Worm (Caenorhabditis elegans) whole organism, L1 larva: ENCODE measurements around the gene F41G3.18.

Experiments
- F16B12.6 ChIP-seq: fragments of 150-350 bp; optimal IDR thresholded peaks from 2 replicates; lab custom pipeline; 2014; ENCODE audit warnings: missing biosample characterization, missing genetic modification characterization
- aly-2 ChIP-seq: fragments of 150-350 bp; optimal IDR thresholded peaks from 2 replicates; lab custom pipeline; 2014; ENCODE audit warnings: missing biosample characterization, missing genetic modification characterization
- ceh-82 ChIP-seq, 3 experiments: fragments of 150-350 bp in 1 of 3; sonication (generic microtip) in 2 of 3; optimal IDR thresholded peaks; 2 replicates each; lab custom pipeline; 2014 to 2017; ENCODE audit warnings: missing biosample characterization in 3 of 3, missing genetic modification characterization in 3 of 3
- ceh-88 ChIP-seq: fragments of 200-800 bp; sonication (Bioruptor generic); IDR thresholded peaks from 2 replicates; pipeline ENCODE4 v1.3.6; 2022; ENCODE audit warnings: missing genetic modification characterization, missing compliant biosample characterization
- efl-1 ChIP-seq, 4 experiments: fragments of 150-350 bp; optimal IDR thresholded peaks in 3 of 4; peaks in 1 of 4; 1 replicate in 1 of 4; 2 replicates in 3 of 4; lab custom pipeline; 2014; ENCODE audit warnings: missing biosample characterization in 2 of 4, missing genetic modification characterization in 2 of 4, missing genetic modification reagents in 2 of 4
- egl-13 ChIP-seq: sonication (generic microtip); optimal IDR thresholded peaks from 2 replicates; lab custom pipeline; 2016; ENCODE audit warnings: missing genotype, missing genetic modification reagents, missing genetic modification characterization, missing compliant biosample characterization
- egl-27 ChIP-seq, 2 experiments: fragments of 150-350 bp in 1 of 2; sonication (generic microtip); optimal IDR thresholded peaks; 3 replicates each; lab custom pipeline; 2017 to 2018; ENCODE audit warnings: missing biosample characterization in 2 of 2, missing genetic modification characterization in 2 of 2, missing genetic modification reagents in 2 of 2
- elt-2 ChIP-seq: sonication (generic microtip); optimal IDR thresholded peaks from 2 replicates; lab custom pipeline; 2016; ENCODE audit warnings: missing genetic modification characterization, mild to moderate bottlenecking, inconsistent platforms, missing compliant biosample characterization, missing genetic modification reagents
- elt-3 ChIP-seq, 6 experiments: fragments of 150-350 bp in 1 of 6; sonication (generic microtip); optimal IDR thresholded peaks; 2 replicates each; lab custom pipeline; 2017 to 2018; ENCODE audit warnings: missing biosample characterization in 6 of 6, missing genetic modification characterization in 6 of 6, inconsistent platforms in 1 of 6
- fkh-10 ChIP-seq: sonication (generic microtip); optimal IDR thresholded peaks from 2 replicates; lab custom pipeline; 2017; ENCODE audit warnings: missing biosample characterization, missing genetic modification reagents, missing genetic modification characterization
- fkh-4 ChIP-seq: sonication (generic microtip); optimal IDR thresholded peaks from 2 replicates; lab custom pipeline; 2016; ENCODE audit warnings: missing compliant biosample characterization, missing genetic modification characterization, borderline replicate concordance
- fos-1 ChIP-seq: fragments of 150-350 bp; optimal IDR thresholded peaks from 2 replicates; lab custom pipeline; 2014; ENCODE audit warnings: missing biosample characterization, missing genetic modification characterization
- hlh-17 ChIP-seq: fragments of 200-800 bp; sonication (Bioruptor generic); optimal IDR thresholded peaks from 2 replicates; lab custom pipeline; 2018; ENCODE audit warnings: missing genetic modification characterization, mild to moderate bottlenecking, missing compliant biosample characterization, moderate library complexity, borderline replicate concordance
- hlh-4 ChIP-seq: sonication (generic microtip); optimal IDR thresholded peaks from 2 replicates; lab custom pipeline; 2016; ENCODE audit warnings: mild to moderate bottlenecking, missing genetic modification characterization, missing compliant biosample characterization
- irx-1 ChIP-seq: sonication (generic microtip); optimal IDR thresholded peaks from 2 replicates; lab custom pipeline; 2016; ENCODE audit warnings: missing genetic modification characterization, missing compliant biosample characterization
- jun-1 ChIP-seq: fragments of 150-350 bp; optimal IDR thresholded peaks from 2 replicates; lab custom pipeline; 2014; ENCODE audit warnings: missing biosample characterization, missing genetic modification reagents, missing genetic modification characterization
- lin-13 ChIP-seq: fragments of 150-350 bp; optimal IDR thresholded peaks from 2 replicates; lab custom pipeline; 2014; ENCODE audit warnings: missing biosample characterization, missing genetic modification reagents, missing genetic modification characterization
- lin-35 ChIP-seq, 2 experiments: fragments of 150-350 bp; optimal IDR thresholded peaks; 2 replicates each; lab custom pipeline; 2014; ENCODE audit warnings: missing biosample characterization in 2 of 2, missing genetic modification characterization in 2 of 2, missing genetic modification reagents in 2 of 2
- lir-3 ChIP-seq: sonication (generic microtip); optimal IDR thresholded peaks from 2 replicates; lab custom pipeline; 2016; ENCODE audit warnings: mild to moderate bottlenecking, missing genetic modification characterization, moderate library complexity, missing compliant biosample characterization; ENCODE audit not compliant: poor library complexity
- mab-9 ChIP-seq: fragments of 200-800 bp; sonication (Bioruptor generic); IDR thresholded peaks from 2 replicates; pipeline ENCODE4 v1.3.6; 2022; ENCODE audit warnings: missing genetic modification reagents, missing genetic modification characterization, missing compliant biosample characterization
- mdl-1 ChIP-seq, 2 experiments: fragments of 150-350 bp; optimal IDR thresholded peaks; 2 replicates each; lab custom pipeline; 2014 to 2017; ENCODE audit warnings: missing biosample characterization in 2 of 2, missing genetic modification characterization in 2 of 2, inconsistent platforms in 1 of 2
- mep-1 ChIP-seq: fragments of 150-350 bp; optimal IDR thresholded peaks from 2 replicates; lab custom pipeline; 2014; ENCODE audit warnings: missing biosample characterization, missing genetic modification characterization
- nhr-11 ChIP-seq: fragments of 150-350 bp; optimal IDR thresholded peaks from 2 replicates; lab custom pipeline; 2014; ENCODE audit warnings: missing biosample characterization, missing genetic modification characterization
- nhr-12 ChIP-seq: sonication (generic microtip); optimal IDR thresholded peaks from 2 replicates; lab custom pipeline; 2017; ENCODE audit warnings: missing biosample characterization, missing genetic modification characterization
- nhr-19 ChIP-seq: fragments of 200-800 bp; sonication (Bioruptor generic); conservative IDR thresholded peaks from 2 replicates; pipeline ENCODE4 v1.3.6; 2022; ENCODE audit warnings: missing genetic modification characterization, missing compliant biosample characterization
- nhr-20 ChIP-seq: sonication (generic microtip); optimal IDR thresholded peaks from 2 replicates; lab custom pipeline; 2016; ENCODE audit warnings: mild to moderate bottlenecking, missing genetic modification characterization, missing compliant biosample characterization
- nhr-28 ChIP-seq: fragments of 150-350 bp; optimal IDR thresholded peaks from 2 replicates; lab custom pipeline; 2014; ENCODE audit warnings: missing biosample characterization, missing genetic modification characterization
- nhr-47 ChIP-seq: sonication (generic microtip); optimal IDR thresholded peaks from 2 replicates; lab custom pipeline; 2016; ENCODE audit warnings: mild to moderate bottlenecking, missing genetic modification characterization, moderate library complexity, missing compliant biosample characterization
- nhr-71 ChIP-seq: sonication (generic microtip); optimal IDR thresholded peaks from 2 replicates; lab custom pipeline; 2016; ENCODE audit warnings: mild to moderate bottlenecking, missing genetic modification characterization, moderate library complexity, missing compliant biosample characterization
- nhr-76 ChIP-seq: sonication (generic microtip); optimal IDR thresholded peaks from 2 replicates; lab custom pipeline; 2017; ENCODE audit warnings: missing biosample characterization, missing genetic modification characterization
- nhr-77 ChIP-seq: fragments of 150-350 bp; optimal IDR thresholded peaks from 2 replicates; lab custom pipeline; 2014; ENCODE audit warnings: missing biosample characterization, missing genetic modification characterization
- nhr-85 ChIP-seq: sonication (generic microtip); peaks from one replicate; lab custom pipeline; 2016; ENCODE audit warnings: missing genetic modification characterization, inconsistent platforms, missing compliant biosample characterization
- pag-3 ChIP-seq: sonication (generic microtip); optimal IDR thresholded peaks from 2 replicates; lab custom pipeline; 2017; ENCODE audit warnings: missing genetic modification characterization, mild to moderate bottlenecking, missing compliant biosample characterization, antibody characterized with exemption, borderline replicate concordance; ENCODE audit not compliant: insufficient read depth
- snpc-4 ChIP-seq: fragments of 150-350 bp; optimal IDR thresholded peaks from 2 replicates; lab custom pipeline; 2014; ENCODE audit warnings: missing biosample characterization, missing genetic modification characterization
- snu-23 ChIP-seq: sonication (generic microtip); optimal IDR thresholded peaks from 2 replicates; lab custom pipeline; 2016; ENCODE audit warnings: missing genetic modification characterization, missing compliant biosample characterization
- sox-4 ChIP-seq: sonication (generic microtip); optimal IDR thresholded peaks from 2 replicates; lab custom pipeline; 2016; ENCODE audit warnings: missing genetic modification characterization, missing compliant biosample characterization
- sptf-1 ChIP-seq: fragments of 150-350 bp; optimal IDR thresholded peaks from 2 replicates; lab custom pipeline; 2014; ENCODE audit warnings: missing biosample characterization, missing genetic modification characterization
- swsn-7 ChIP-seq: sonication (generic microtip); optimal IDR thresholded peaks from 2 replicates; lab custom pipeline; 2016; ENCODE audit warnings: missing genetic modification characterization, missing compliant biosample characterization
- unc-130 ChIP-seq: fragments of 150-350 bp; optimal IDR thresholded peaks from 2 replicates; lab custom pipeline; 2017; ENCODE audit warnings: missing biosample characterization, missing genetic modification characterization, inconsistent platforms
- unc-30 ChIP-seq: sonication (generic microtip); optimal IDR thresholded peaks from 2 replicates; lab custom pipeline; 2017; ENCODE audit warnings: missing biosample characterization, missing genetic modification characterization
- unc-86 ChIP-seq: sonication (generic microtip); optimal IDR thresholded peaks from 2 replicates; lab custom pipeline; 2016; ENCODE audit warnings: missing genetic modification characterization, missing compliant biosample characterization
- unc-98 ChIP-seq: fragments of 200-800 bp; sonication (Bioruptor generic); IDR thresholded peaks from 2 replicates; pipeline ENCODE4 v1.3.6; 2022; ENCODE audit warnings: missing genetic modification characterization, missing compliant biosample characterization
- vab-15 ChIP-seq: sonication (generic microtip); optimal IDR thresholded peaks from 2 replicates; lab custom pipeline; 2017; ENCODE audit warnings: missing genotype, mild to moderate bottlenecking, missing genetic modification characterization, missing compliant biosample characterization
- xbp-1 ChIP-seq: sonication (generic microtip); optimal IDR thresholded peaks from 2 replicates; lab custom pipeline; 2016; ENCODE audit warnings: missing genetic modification characterization, missing compliant biosample characterization
- zag-1 ChIP-seq: fragments of 150-350 bp; optimal IDR thresholded peaks from 2 replicates; lab custom pipeline; 2014; ENCODE audit warnings: missing biosample characterization, missing genetic modification characterization
- ztf-4 ChIP-seq: fragments of 150-350 bp; optimal IDR thresholded peaks from 2 replicates; lab custom pipeline; 2014; ENCODE audit warnings: missing biosample characterization, missing genetic modification characterization

The F41G3.18 gene

DNA sequence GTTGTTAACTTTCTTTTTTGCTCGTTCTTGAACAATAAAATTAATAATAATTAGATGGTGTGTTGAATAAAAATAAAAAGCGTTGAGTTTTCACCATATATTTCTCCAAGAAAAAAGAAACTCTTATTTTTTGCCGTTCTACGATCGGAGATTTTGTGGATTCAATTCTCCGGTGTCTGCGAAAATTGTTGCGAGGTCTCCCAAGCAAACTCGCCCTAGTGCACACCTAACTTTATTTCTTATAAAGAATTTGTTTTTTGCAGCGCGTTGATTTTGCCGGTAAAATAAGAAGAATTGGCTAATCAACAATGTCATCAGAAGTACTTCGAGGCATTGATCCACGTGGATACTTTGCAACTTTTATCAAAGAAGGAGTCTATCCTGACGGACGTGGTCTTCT lies 26.7 kb upstream of the F41G3.18 start, which contains the start of gene exos-8 (continued):
- TF ChIP-seq swsn-7 = peak; percentile 37
- peak; percentile 65 for TF ChIP-seq nhr-20 (tag; lab: Kevin White, UChicago)
- TF ChIP-seq irx-1 (tag; lab: Kevin White, UChicago) = no peak
- TF ChIP-seq nhr-47 (tag; lab: Kevin White, UChicago) = peak; percentile 60
- TF ChIP-seq nhr-77 (tag; lab: Kevin White, UChicago) = peak; percentile 63
- TF ChIP-seq elt-2 (tag; lab: Kevin White, UChicago) = no peak
- TF ChIP-seq F16B12.6 (tag; lab: Kevin White, UChicago) = peak; percentile 24
- peak; percentile 13 for TF ChIP-seq jun-1 (tag; lab: Kevin White, UChicago)
- TF ChIP-seq egl-27 (tag; optimal IDR thresholded peaks at IDR 0.05; lab: Kevin White, UChicago) = no peak
- no peak for TF ChIP-seq mab-9 (GFP tag; lab: Robert Waterston, UW)
- peak; percentile 16 for TF ChIP-seq vab-15 (tag; lab: Kevin White, UChicago)
- TF ChIP-seq nhr-19 = peak; percentile 45
- TF ChIP-seq sptf-1 (tag; lab: Kevin White, UChicago) = no peak
- TF ChIP-seq sox-4 (tag; lab: Kevin White, UChicago) = no peak
- no peak for TF ChIP-seq nhr-76 (tag; lab: Kevin White, UChicago)
- peak; percentile 11 for TF ChIP-seq unc-130
- TF ChIP-seq snu-23 (GFP tag; lab: Kevin White, UChicago) = peak; percentile 66
- no peak for TF ChIP-seq ztf-4 (tag; lab: Kevin White, UChicago)
- TF ChIP-seq ceh-82 (tag; optimal IDR thresholded peaks at IDR 0.05; lab: Kevin White, UChicago) = peak in 2 of 3 experiments; percentile 33 to 71
- TF ChIP-seq nhr-11 (tag; lab: Kevin White, UChicago) = no peak

DNA sequence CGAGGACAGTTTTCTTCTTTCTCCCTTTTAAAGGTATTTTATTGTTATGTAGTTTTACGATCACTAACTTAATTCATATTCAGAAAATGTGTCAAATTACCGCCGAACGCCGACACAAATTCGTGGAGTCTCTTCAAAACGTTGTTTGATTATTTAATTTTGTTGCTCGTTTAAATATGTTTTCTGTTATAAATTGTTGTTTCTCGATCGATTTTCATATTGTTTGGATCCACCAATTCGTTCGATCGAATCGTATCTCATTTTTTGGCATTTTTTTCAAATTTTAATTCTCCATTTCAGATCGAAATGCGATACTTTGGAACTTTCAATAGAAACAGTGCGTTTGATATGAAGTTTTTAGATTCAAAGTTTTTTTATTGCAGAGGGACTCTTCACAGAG lies 25.5 kb upstream of the F41G3.18 start, which contains the start of gene F41G3.6:
TSS of gene F41G3.6 (plus strand) at position 301 of the 400 bp plus-strand sequence.
- TF ChIP-seq irx-1 (tag; lab: Kevin White, UChicago) (no peak), F16B12.6 (tag; lab: Kevin White, UChicago) (no peak), snpc-4 (tag; lab: Kevin White, UChicago) (no peak), xbp-1 (no peak), aly-2 (tag; lab: Kevin White, UChicago) (no peak), nhr-77 (tag; lab: Kevin White, UChicago) (no peak)

DNA sequence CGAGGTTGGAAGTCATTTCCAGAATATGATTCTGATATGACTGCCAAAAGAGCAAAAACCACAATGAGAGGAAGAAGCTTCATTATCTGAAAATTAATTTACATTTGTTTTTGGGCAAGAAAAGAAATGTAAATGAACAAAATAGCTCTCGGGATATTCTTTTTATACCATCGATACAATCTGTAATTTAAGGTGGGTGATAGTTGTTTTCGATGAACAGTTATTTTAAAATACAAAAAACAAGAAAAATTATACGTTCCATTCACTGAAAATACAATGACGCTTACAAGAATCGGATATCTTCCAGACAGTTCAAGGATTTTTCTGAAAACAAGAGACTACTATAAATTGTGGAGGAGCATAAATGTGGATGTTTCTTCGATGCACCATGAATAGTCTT lies 23.5 kb upstream of the F41G3.18 start, which contains the start of gene ins-15:
TSS of gene ins-15 (minus strand) at position 101 of the 400 bp plus-strand sequence.
- no peak for TF ChIP-seq efl-1 (optimal IDR thresholded peaks at IDR 0.05; lab: Kevin White, UChicago)
- peak in 1 of 2 experiments; percentile 12 for TF ChIP-seq efl-1 (GFP tag; optimal IDR thresholded peaks at IDR 0.05 in 1 of 2; lab: Kevin White, UChicago)
- no peak for TF ChIP-seq swsn-7

DNA sequence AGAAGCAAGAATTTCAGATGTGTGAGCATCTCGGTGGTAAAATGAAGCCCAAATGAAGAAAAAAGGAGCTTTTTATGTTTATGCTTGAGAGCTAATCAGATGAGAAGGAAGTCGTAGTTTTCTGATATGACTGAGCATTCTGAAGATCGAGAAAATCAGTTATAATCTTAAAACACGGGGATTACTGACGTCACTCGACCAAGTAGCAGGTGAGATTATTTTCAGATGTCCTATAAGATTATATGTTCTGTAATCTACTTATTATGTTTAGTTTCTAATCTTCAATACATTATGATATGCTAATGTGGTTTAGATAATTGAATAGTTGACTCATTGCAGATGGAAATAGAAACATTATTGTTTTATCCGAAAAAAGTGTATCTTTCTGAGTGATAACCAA lies 22.3 kb upstream of the F41G3.18 start, which contains the start of gene ins-14:
TSS of gene ins-14 (minus strand) at position 32 of the 400 bp plus-strand sequence.
- TF ChIP-seq lin-35 (GFP tag; optimal IDR thresholded peaks at IDR 0.05; lab: Kevin White, UChicago) = no peak
- no peak for TF ChIP-seq unc-98 (GFP tag; lab: Robert Waterston, UW)
- TF ChIP-seq hlh-4 = no peak
- TF ChIP-seq lin-13 (GFP tag; lab: Kevin White, UChicago) = no peak
- TF ChIP-seq elt-2 (tag; lab: Kevin White, UChicago) = no peak
- no peak for TF ChIP-seq F16B12.6 (tag; lab: Kevin White, UChicago)
- TF ChIP-seq nhr-19 = no peak
- TF ChIP-seq fkh-10 = no peak
- TF ChIP-seq unc-86 (tag; lab: Kevin White, UChicago) = no peak
- peak; percentile 33 for TF ChIP-seq fos-1 (tag; lab: Kevin White, UChicago)
- TF ChIP-seq ceh-88 (GFP tag; lab: Robert Waterston, UW) = no peak
- no peak for TF ChIP-seq mdl-1 (tag; optimal IDR thresholded peaks at IDR 0.05; lab: Kevin White, UChicago)
- TF ChIP-seq elt-3 (tag; optimal IDR thresholded peaks at IDR 0.05; lab: Kevin White, UChicago) = no peak
- peak; percentile 53 for TF ChIP-seq nhr-71
- TF ChIP-seq nhr-28 (tag; lab: Kevin White, UChicago) = no peak
- TF ChIP-seq mep-1 (tag; lab: Kevin White, UChicago) = no peak
- no peak for TF ChIP-seq unc-30 (tag; lab: Kevin White, UChicago)
- peak; percentile 4 for TF ChIP-seq nhr-20 (tag; lab: Kevin White, UChicago)
- no peak for TF ChIP-seq nhr-85 (tag; lab: Kevin White, UChicago)
- TF ChIP-seq pag-3 (tag; lab: Kevin White, UChicago) = no peak
- peak; percentile 60 for TF ChIP-seq egl-13 (tag; lab: Kevin White, UChicago)
- TF ChIP-seq mab-9 (GFP tag; lab: Robert Waterston, UW) = no peak
- TF ChIP-seq nhr-12 (tag; lab: Kevin White, UChicago) = no peak
- TF ChIP-seq fkh-4 (tag; lab: Kevin White, UChicago) = no peak
- TF ChIP-seq hlh-17 (GFP tag; lab: Kevin White, UChicago) = no peak
- no peak for TF ChIP-seq zag-1
- TF ChIP-seq lir-3 = no peak
